Worm (Caenorhabditis elegans): ENCODE measurements around the gene F41F3.8.

F41F3.8 gene

ce11 chrV:4615802-4616201 is 32.8 kb upstream of the F41F3.8 start, which contains the start of the genes Y61A9LA.10 and F54D11.4 (continued):
- TF ChIP-seq sox-4 (tag; optimal IDR thresholded peaks at IDR 0.05): peak; percentile 24
- TF ChIP-seq C16A3.4 (tag; optimal IDR thresholded peaks at IDR 0.05): peak; percentile 39
- peak; percentile 48 for TF ChIP-seq egl-13 (tag; optimal IDR thresholded peaks at IDR 0.05)
- no peak; the same call in 1 of the 2 replicates for TF ChIP-seq nhr-19 (GFP tag; conservative IDR thresholded peaks at IDR 0.05)
- TF ChIP-seq fos-1 (tag; optimal IDR thresholded peaks at IDR 0.05): peak; percentile 11
- no peak for TF ChIP-seq ceh-63 (GFP tag; optimal IDR thresholded peaks at IDR 0.05)
- TF ChIP-seq sup-37 (GFP tag; optimal IDR thresholded peaks at IDR 0.05): no peak
- TF ChIP-seq C34B4.2 (tag; optimal IDR thresholded peaks at IDR 0.05): no peak
- TF ChIP-seq unc-98 (GFP tag; IDR thresholded peaks at IDR 0.05): no peak
- TF ChIP-seq unc-86 (tag; optimal IDR thresholded peaks at IDR 0.05): peak; percentile 40
- TF ChIP-seq aly-2 (tag; optimal IDR thresholded peaks at IDR 0.05): no peak
- peak; percentile 53 to 73 (median 66) for TF ChIP-seq dpl-1 (GFP tag; optimal IDR thresholded peaks at IDR 0.05)
- no peak for TF ChIP-seq lir-3 (tag; optimal IDR thresholded peaks at IDR 0.05; ENCODE audit: poor library complexity)
- TF ChIP-seq fkh-4 (tag; optimal IDR thresholded peaks at IDR 0.05; ENCODE audit: borderline replicate concordance): no peak
- no peak for TF ChIP-seq fkh-8 (tag; optimal IDR thresholded peaks at IDR 0.05)
- TF ChIP-seq lin-35 (GFP tag; optimal IDR thresholded peaks at IDR 0.05): peak; percentile 54 to 75
- peak; percentile 66 for TF ChIP-seq dsc-1 (tag; optimal IDR thresholded peaks at IDR 0.05)
- no peak for TF ChIP-seq sptf-1 (tag; optimal IDR thresholded peaks at IDR 0.05)
- 0 out of 2 replicates have a peak, but pooled peaks have one; percentile 9 for TF ChIP-seq grh-1 (GFP tag; IDR thresholded peaks at IDR 0.05)
- TF ChIP-seq mef-2 (tag; optimal IDR thresholded peaks at IDR 0.05): no peak
- TF ChIP-seq ceh-8 (GFP tag; optimal IDR thresholded peaks at IDR 0.05): no peak
- TF ChIP-seq lin-39 (tag; optimal IDR thresholded peaks at IDR 0.05): peak; percentile 32
- no peak for TF ChIP-seq lin-13 (GFP tag; optimal IDR thresholded peaks at IDR 0.05)
- TF ChIP-seq unc-30 (tag; optimal IDR thresholded peaks at IDR 0.05): no peak
- peak; percentile 39 for TF ChIP-seq blmp-1 (tag; optimal IDR thresholded peaks at IDR 0.05)
- TF ChIP-seq irx-1 (tag; optimal IDR thresholded peaks at IDR 0.05): peak; percentile 58
- TF ChIP-seq mab-9 (GFP tag; IDR thresholded peaks at IDR 0.05): no peak
- TF ChIP-seq nhr-11 (tag; optimal IDR thresholded peaks at IDR 0.05): no peak
- TF ChIP-seq mdl-1 (tag; optimal IDR thresholded peaks at IDR 0.05): no peak
- peak; percentile 69 for TF ChIP-seq nhr-90 (tag; optimal IDR thresholded peaks at IDR 0.05; ENCODE audit: poor library complexity)
- TF ChIP-seq jun-1 (tag; optimal IDR thresholded peaks at IDR 0.05): no peak
- TF ChIP-seq nhr-47 (tag; optimal IDR thresholded peaks at IDR 0.05): peak; percentile 80
- TF ChIP-seq skn-1 (tag; optimal IDR thresholded peaks at IDR 0.05): peak; percentile 54
- no peak for TF ChIP-seq ztf-4 (tag; optimal IDR thresholded peaks at IDR 0.05)
- peak; percentile 19; the same call in 1 of the 2 replicates for TF ChIP-seq isw-1 (GFP tag; IDR thresholded peaks at IDR 0.05)
- no peak for TF ChIP-seq C04F5.9 (tag; optimal IDR thresholded peaks at IDR 0.05)
- no peak for TF ChIP-seq alr-1 (tag; optimal IDR thresholded peaks at IDR 0.05; ENCODE audit: borderline replicate concordance)
- no peak for TF ChIP-seq ceh-90 (tag; optimal IDR thresholded peaks at IDR 0.05)
- TF ChIP-seq pax-3 (tag; optimal IDR thresholded peaks at IDR 0.05): no peak
- no peak for TF ChIP-seq fkh-10 (GFP tag; optimal IDR thresholded peaks at IDR 0.05)
- TF ChIP-seq lsy-2 (tag; optimal IDR thresholded peaks at IDR 0.05): peak; percentile 70 to 78
- TF ChIP-seq mep-1 (tag; optimal IDR thresholded peaks at IDR 0.05): peak; percentile 84
- peak; percentile 59 for TF ChIP-seq nhr-20 (tag; optimal IDR thresholded peaks at IDR 0.05)
- no peak for TF ChIP-seq egl-27 (tag; optimal IDR thresholded peaks at IDR 0.05)
- TF ChIP-seq hlh-17 (GFP tag; optimal IDR thresholded peaks at IDR 0.05; ENCODE audit: borderline replicate concordance): no peak
- TF ChIP-seq xbp-1 (tag; optimal IDR thresholded peaks at IDR 0.05): peak; percentile 74
- no peak for TF ChIP-seq nhr-76 (tag; optimal IDR thresholded peaks at IDR 0.05)
